Fruit fly (Drosophila melanogaster) whole organism, adult: Measurements from ENCODE around the gene P5CDh2.

Source experiments
- CG7101 ChIP-seq: fragments of 200-800 bp; sonication (Bioruptor generic); optimal IDR thresholded peaks from 2 replicates; lab custom pipeline; 2018; ENCODE audit warnings: missing biosample characterization, mild to moderate bottlenecking, missing genetic modification characterization, moderate library complexity
- cic ChIP-seq: fragments of 200-800 bp; sonication (Bioruptor generic); optimal IDR thresholded peaks from 2 replicates; lab custom pipeline; 2017; ENCODE audit warnings: missing biosample characterization, mild to moderate bottlenecking, missing genetic modification characterization, moderate library complexity
- kay ChIP-seq: fragments of 200-800 bp; sonication (Bioruptor generic); peaks from one replicate; lab custom pipeline; 2016; ENCODE audit warnings: missing biosample characterization, missing genetic modification characterization, borderline replicate concordance

dm6 chr3R:21911516-21911915 is 33.8 kb downstream of the P5CDh2 start, which contains the start of gene Qsox3:
- no peak for TF ChIP-seq cic
- TF ChIP-seq CG7101 = no peak
- no peak for TF ChIP-seq kay
